Fruit fly (Drosophila melanogaster) whole organism, embryonic: ENCODE data around the gene CG1622.

Source experiments
- ATbp ChIP-seq: fragments of 200-800 bp; sonication (Bioruptor generic); optimal IDR thresholded peaks from 2 replicates; lab custom pipeline; 2017; ENCODE audit warnings: missing biosample characterization, mild to moderate bottlenecking, missing genetic modification characterization, missing genetic modification reagents
- Asciz ChIP-seq: fragments of 200-800 bp; sonication (Bioruptor generic); optimal IDR thresholded peaks from 2 replicates; lab custom pipeline; 2017; ENCODE audit warnings: missing biosample characterization, mild to moderate bottlenecking, missing genetic modification characterization, missing genetic modification reagents
- Atf6 ChIP-seq: fragments of 200-800 bp; sonication (Bioruptor generic); IDR thresholded peaks from 2 replicates; pipeline ENCODE4 v1.3.6; 2022; ENCODE audit warnings: missing biosample characterization, missing genetic modification characterization
- Awh ChIP-seq: fragments of 200-800 bp; sonication (Bioruptor generic); IDR thresholded peaks from 2 replicates; pipeline ENCODE4, ENCODE4 v1.3.6; 2022; ENCODE audit warnings: missing biosample characterization, missing genetic modification characterization
- CG10321 ChIP-seq: fragments of 200-800 bp; sonication (Bioruptor generic); IDR thresholded peaks from 2 replicates; pipeline ENCODE4 v1.3.6; 2022; ENCODE audit warnings: missing biosample characterization, missing genetic modification characterization
- CG12659 ChIP-seq: fragments of 200-800 bp; sonication (Bioruptor generic); optimal IDR thresholded peaks from 3 replicates; lab custom pipeline; 2017; ENCODE audit warnings: mild to moderate bottlenecking, missing biosample characterization, missing genetic modification reagents, missing genetic modification characterization
- CG12744 ChIP-seq: fragments of 200-800 bp; sonication (Bioruptor generic); optimal IDR thresholded peaks from 2 replicates; lab custom pipeline; 2016; ENCODE audit warnings: missing biosample characterization, missing genetic modification characterization
- CG13287 ChIP-seq: fragments of 200-800 bp; sonication (Bioruptor generic); IDR thresholded peaks from 2 replicates; pipeline ENCODE4 v1.3.6; 2022; ENCODE audit warnings: missing biosample characterization, missing genetic modification characterization; ENCODE audit not compliant: partially characterized antibody
- CG14014 ChIP-seq: fragments of 200-800 bp; sonication (Bioruptor generic); IDR thresholded peaks from 2 replicates; pipeline ENCODE4 v1.3.6; 2022; ENCODE audit warnings: missing biosample characterization, missing genetic modification characterization
- CG14860 ChIP-seq: fragments of 200-800 bp; sonication (Bioruptor generic); IDR thresholded peaks from 3 replicates; pipeline ENCODE4 v1.3.6; 2022; ENCODE audit warnings: missing biosample characterization, missing genetic modification characterization; ENCODE audit not compliant: partially characterized antibody
- CG15514 ChIP-seq: fragments of 200-800 bp; sonication (Bioruptor generic); optimal IDR thresholded peaks from 3 replicates; lab custom pipeline; 2017; ENCODE audit warnings: missing biosample characterization, missing genetic modification characterization, mild to moderate bottlenecking, moderate library complexity, missing genetic modification reagents
- CG16779 ChIP-seq: fragments of 200-800 bp; sonication (Bioruptor generic); IDR thresholded peaks from 2 replicates; pipeline ENCODE4 v1.3.6; 2022; ENCODE audit warnings: missing biosample characterization, missing genetic modification characterization
- CG17912 ChIP-seq: fragments of 200-800 bp; sonication (Bioruptor generic); optimal IDR thresholded peaks from 2 replicates; lab custom pipeline; 2018; ENCODE audit warnings: missing biosample characterization, mild to moderate bottlenecking, missing genetic modification characterization
- CG18011 ChIP-seq: fragments of 200-800 bp; sonication (Bioruptor generic); optimal IDR thresholded peaks from 2 replicates; lab custom pipeline; 2017; ENCODE audit warnings: missing biosample characterization, missing genetic modification characterization, mild to moderate bottlenecking, moderate library complexity, missing genotype
- CG1832 ChIP-seq: fragments of 200-800 bp; sonication (Bioruptor generic); optimal IDR thresholded peaks from 2 replicates; lab custom pipeline; 2017; ENCODE audit warnings: missing biosample characterization, mild to moderate bottlenecking, missing genetic modification characterization, inconsistent platforms
- CG3281 ChIP-seq: fragments of 200-800 bp; sonication (Bioruptor generic); optimal IDR thresholded peaks from 3 replicates; lab custom pipeline; 2017; ENCODE audit warnings: missing biosample characterization, mild to moderate bottlenecking, missing genetic modification characterization
- CG4328 ChIP-seq: fragments of 200-800 bp; sonication (Bioruptor generic); optimal IDR thresholded peaks from 3 replicates; lab custom pipeline; 2017; ENCODE audit warnings: missing biosample characterization, missing genetic modification reagents, missing genetic modification characterization
- CG4854 ChIP-seq: fragments of 200-800 bp; sonication (Bioruptor generic); optimal IDR thresholded peaks from 2 replicates; lab custom pipeline; 2016; ENCODE audit warnings: missing biosample characterization, missing genetic modification characterization, inconsistent platforms
- CG5953 ChIP-seq: fragments of 200-800 bp; sonication (Bioruptor generic); IDR thresholded peaks from 2 replicates; pipeline ENCODE4 v1.3.6; 2022; ENCODE audit warnings: missing biosample characterization, missing genetic modification characterization
- CG7745 ChIP-seq: fragments of 200-800 bp; sonication (Bioruptor generic); optimal IDR thresholded peaks from 2 replicates; lab custom pipeline; 2018; ENCODE audit warnings: missing biosample characterization, mild to moderate bottlenecking, missing genetic modification characterization, moderate library complexity
- CG8290 ChIP-seq, 3 experiments: fragments of 200-800 bp; sonication (Bioruptor generic); optimal IDR thresholded peaks; 2 replicates each; lab custom pipeline; 2016 to 2019; ENCODE audit warnings: missing biosample characterization in 3 of 3, missing genetic modification characterization in 3 of 3, mild to moderate bottlenecking in 2 of 3, moderate library complexity in 1 of 3
- CG9932 ChIP-seq: fragments of 200-800 bp; sonication (Bioruptor generic); IDR thresholded peaks from 2 replicates; pipeline ENCODE4 v1.3.6; 2022; ENCODE audit warnings: missing biosample characterization, missing genetic modification characterization
- E2f1 ChIP-seq: fragments of 200-800 bp; sonication (Bioruptor generic); IDR thresholded peaks from 2 replicates; pipeline ENCODE4 v1.3.6; 2022; ENCODE audit warnings: missing biosample characterization, missing genetic modification characterization
- E2f2 ChIP-seq: fragments of 200-800 bp; sonication (Bioruptor generic); IDR thresholded peaks from 2 replicates; pipeline ENCODE4 v1.3.6; 2022; ENCODE audit warnings: missing biosample characterization, missing genetic modification characterization
- Elba2 ChIP-seq: fragments of 200-800 bp; sonication (Bioruptor generic); optimal IDR thresholded peaks from 3 replicates; lab custom pipeline; 2016; ENCODE audit warnings: missing biosample characterization, missing genetic modification characterization
- Fer1 ChIP-seq: fragments of 200-800 bp; sonication (Bioruptor generic); optimal IDR thresholded peaks from 2 replicates; lab custom pipeline; 2017; ENCODE audit warnings: missing biosample characterization, mild to moderate bottlenecking, missing genetic modification characterization
- HHEX ChIP-seq: fragments of 200-800 bp; sonication (Bioruptor generic); optimal IDR thresholded peaks from 3 replicates; lab custom pipeline; 2017; ENCODE audit warnings: missing biosample characterization, mild to moderate bottlenecking, missing genetic modification characterization, missing genetic modification reagents
- Hmr ChIP-seq: fragments of 200-800 bp; sonication (Bioruptor generic); optimal IDR thresholded peaks from 3 replicates; lab custom pipeline; 2017; ENCODE audit warnings: mild to moderate bottlenecking, missing biosample characterization, missing genetic modification reagents, missing genetic modification characterization
- Lpt ChIP-seq: fragments of >200 bp; optimal IDR thresholded peaks from 2 replicates; lab custom pipeline; 2018; ENCODE audit warnings: missing biosample characterization, missing genetic modification characterization
- Med ChIP-seq: fragments of 200-800 bp; sonication (Bioruptor generic); peaks from one replicate; lab custom pipeline; 2016; ENCODE audit warnings: missing biosample characterization, missing genetic modification characterization, mild to moderate bottlenecking, inconsistent platforms, moderate library complexity
- PHDP ChIP-seq: fragments of 200-800 bp; sonication (Bioruptor generic); optimal IDR thresholded peaks from 3 replicates; lab custom pipeline; 2018; ENCODE audit warnings: missing biosample characterization, mild to moderate bottlenecking, missing genetic modification characterization, moderate library complexity
- Ssrp ChIP-seq: fragments of 200-800 bp; sonication (Bioruptor generic); optimal IDR thresholded peaks from 2 replicates; lab custom pipeline; 2018; ENCODE audit warnings: missing biosample characterization, mild to moderate bottlenecking, missing genetic modification characterization, moderate library complexity
- Trl ChIP-seq, 3 experiments: fragments of >200 bp in 2 of 3; fragments of 200-800 bp in 1 of 3; sonication (Bioruptor generic) in 1 of 3; optimal IDR thresholded peaks; 2 replicates in 1 of 3; 3 replicates in 2 of 3; lab custom pipeline; 2016 to 2017; ENCODE audit warnings: missing biosample characterization in 1 of 3, missing genetic modification characterization in 1 of 3
- abd-A ChIP-seq: fragments of 200-800 bp; sonication (Bioruptor generic); optimal IDR thresholded peaks from 3 replicates; lab custom pipeline; 2019; ENCODE audit warnings: missing biosample characterization, mild to moderate bottlenecking, missing genetic modification characterization, moderate library complexity
- ase ChIP-seq: fragments of 200-800 bp; sonication (Bioruptor generic); IDR thresholded peaks from 3 replicates; pipeline ENCODE4 v1.3.6; 2022; ENCODE audit warnings: missing biosample characterization, missing genetic modification characterization
- caup ChIP-seq: fragments of 200-800 bp; sonication (Bioruptor generic); optimal IDR thresholded peaks from 3 replicates; lab custom pipeline; 2017; ENCODE audit warnings: missing biosample characterization, mild to moderate bottlenecking, missing genetic modification characterization, moderate library complexity; ENCODE audit not compliant: severe bottlenecking
- chinmo ChIP-seq: fragments of 200-800 bp; sonication (Bioruptor generic); IDR thresholded peaks from 4 replicates; pipeline ENCODE4 v1.3.6; 2022; ENCODE audit warnings: missing biosample characterization, missing genetic modification characterization; ENCODE audit not compliant: partially characterized antibody
- crol ChIP-seq: fragments of 200-800 bp; sonication (Bioruptor generic); IDR thresholded peaks from 2 replicates; pipeline ENCODE4 v1.3.6; 2022; ENCODE audit warnings: missing biosample characterization, missing genetic modification characterization
- cwo ChIP-seq: fragments of 200-800 bp; sonication (Bioruptor generic); optimal IDR thresholded peaks from 3 replicates; lab custom pipeline; 2017; ENCODE audit warnings: missing biosample characterization, missing genetic modification characterization, mild to moderate bottlenecking, moderate library complexity, missing genetic modification reagents
- dpn ChIP-seq, 2 experiments: fragments of 200-800 bp; sonication (Bioruptor generic); optimal IDR thresholded peaks; 3 replicates each; lab custom pipeline; 2016; ENCODE audit warnings: missing biosample characterization in 2 of 2, missing genetic modification characterization in 2 of 2
- fru ChIP-seq: fragments of >200 bp; optimal IDR thresholded peaks from 2 replicates; lab custom pipeline; 2017
- fu2 ChIP-seq: fragments of 200-800 bp; sonication (Bioruptor generic); optimal IDR thresholded peaks from 2 replicates; lab custom pipeline; 2016; ENCODE audit warnings: missing biosample characterization, missing genetic modification characterization
- gsb ChIP-seq: fragments of 200-800 bp; sonication (Bioruptor generic); IDR thresholded peaks from 2 replicates; pipeline ENCODE4 v1.3.6; 2022; ENCODE audit warnings: missing biosample characterization, missing genetic modification characterization
- luna ChIP-seq: fragments of 200-800 bp; sonication (Bioruptor generic); optimal IDR thresholded peaks from 2 replicates; lab custom pipeline; 2016; ENCODE audit warnings: missing biosample characterization, missing genetic modification characterization
- nom ChIP-seq: fragments of 200-800 bp; sonication (Bioruptor generic); optimal IDR thresholded peaks from 2 replicates; lab custom pipeline; 2017; ENCODE audit warnings: missing biosample characterization, missing genetic modification characterization, mild to moderate bottlenecking, moderate library complexity, missing genetic modification reagents
- pum ChIP-seq: fragments of 200-800 bp; sonication (Bioruptor generic); optimal IDR thresholded peaks from 2 replicates; lab custom pipeline; 2016; ENCODE audit warnings: missing biosample characterization, missing genetic modification characterization
- seq ChIP-seq: fragments of 200-800 bp; sonication (Bioruptor generic); IDR thresholded peaks from 2 replicates; pipeline ENCODE4 v1.3.6; 2022; ENCODE audit warnings: missing biosample characterization, missing genetic modification characterization
- trem ChIP-seq: fragments of 200-800 bp; optimal IDR thresholded peaks from 3 replicates; lab custom pipeline; 2019; ENCODE audit warnings: missing biosample characterization, mild to moderate bottlenecking, missing genetic modification characterization, moderate library complexity
- zf30C ChIP-seq: fragments of 200-800 bp; sonication (Bioruptor generic); optimal IDR thresholded peaks from 3 replicates; lab custom pipeline; 2018; ENCODE audit warnings: missing biosample characterization, mild to moderate bottlenecking, missing genetic modification characterization
- zfh1 ChIP-seq: fragments of 200-800 bp; sonication (Bioruptor generic); IDR thresholded peaks from 3 replicates; pipeline ENCODE4 v1.3.6; 2022; ENCODE audit warnings: missing biosample characterization, missing genetic modification characterization

The CG1622 gene

dm6 chrX:13322405-13322804, 25.5 kb downstream of the CG1622 start (continued):
- TF ChIP-seq Hmr (peak; percentile 47), CG14014 (0 out of 2 replicates have a peak, but pooled peaks have one; percentile 5), CG4328 (GFP tag; lab: Kevin White, UChicago) (peak; percentile 2), abd-A (tag; lab: Kevin White, UChicago) (peak; percentile 25), CG12744 (GFP tag; lab: Kevin White, UChicago) (no peak), CG8290 (GFP tag; optimal IDR thresholded peaks at IDR 0.05; lab: Kevin White, UChicago) (no peak), CG8290 (tag; optimal IDR thresholded peaks at IDR 0.05; lab: Kevin White, UChicago) (peak in 1 of 2 experiments; percentile 29), Atf6 (GFP tag; lab: Robert Waterston, UW) (0 out of 2 replicates have a peak, but pooled peaks have one; percentile 10), fu2 (GFP tag; lab: Kevin White, UChicago) (no peak), CG7745 (no peak), CG15514 (GFP tag; lab: Kevin White, UChicago) (peak; percentile 33), HHEX (peak; percentile 26), chinmo (GFP tag; lab: Robert Waterston, UW) (0 out of 4 replicates have a peak, but pooled peaks have one; percentile 64), fru (lab: Kevin White, UChicago) (no peak), cwo (GFP tag; lab: Kevin White, UChicago) (peak; percentile 62), CG13287 (GFP tag; lab: Robert Waterston, UW) (0 out of 2 replicates have a peak, but pooled peaks have one; percentile 12), Fer1 (GFP tag; lab: Kevin White, UChicago) (peak; percentile 55), dpn (GFP tag; optimal IDR thresholded peaks at IDR 0.05; lab: Kevin White, UChicago) (no peak), trem (tag; lab: Kevin White, UChicago) (no peak), CG4854 (GFP tag; lab: Kevin White, UChicago) (no peak), ATbp (GFP tag; lab: Kevin White, UChicago) (no peak), CG16779 (GFP tag; lab: Robert Waterston, UW) (0 out of 2 replicates have a peak, but pooled peaks have one; percentile 14), zf30C (GFP tag; lab: Kevin White, UChicago) (no peak), CG3281 (peak; percentile 35), PHDP (tag; lab: Kevin White, UChicago) (peak; percentile 0), Trl (optimal IDR thresholded peaks at IDR 0.05; lab: Kevin White, UChicago) (peak; percentile 44 to 77), Trl (GFP tag; optimal IDR thresholded peaks at IDR 0.05; lab: Kevin White, UChicago) (no peak), CG9932 (GFP tag; lab: Robert Waterston, UW) (0 out of 2 replicates have a peak, but pooled peaks have one; percentile 24), CG10321 (GFP tag; lab: Robert Waterston, UW) (peak; percentile 48; the same call in 1 of the 2 replicates), nom (GFP tag; lab: Kevin White, UChicago) (peak; percentile 19), CG1832 (peak; percentile 69), pum (no peak), Awh (GFP tag; lab: Robert Waterston, UW) (no peak), Med (GFP tag; lab: Kevin White, UChicago) (peak; percentile 75), crol (GFP tag; lab: Robert Waterston, UW) (peak; percentile 67), E2f2 (GFP tag; lab: Robert Waterston, UW) (no peak), caup (GFP tag; lab: Kevin White, UChicago) (peak; percentile 25), Asciz (GFP tag; lab: Kevin White, UChicago) (no peak)
- TF ChIP-seq, all 482 proteins: peak for 38

- TF ChIP-seq ase (GFP tag; lab: Robert Waterston, UW), result peak; percentile 22; the same call in 1 of the 3 replicates
- TF ChIP-seq CG14860 (GFP tag; lab: Robert Waterston, UW), result no peak
- peak; percentile 52 for TF ChIP-seq CG12659
- TF ChIP-seq Elba2, result no peak
- no peak for TF ChIP-seq gsb (GFP tag; lab: Robert Waterston, UW)
- TF ChIP-seq zfh1 (GFP tag; lab: Robert Waterston, UW), result 0 out of 3 replicates have a peak, but pooled peaks have one; percentile 18
- TF ChIP-seq CG18011 (GFP tag; lab: Kevin White, UChicago), result peak; percentile 30
- TF ChIP-seq CG5953 (GFP tag; lab: Robert Waterston, UW), result 0 out of 2 replicates have a peak, but pooled peaks have one; percentile 29
- TF ChIP-seq seq (GFP tag; lab: Robert Waterston, UW), result peak; percentile 54
- no peak for TF ChIP-seq CG17912
- TF ChIP-seq Ssrp, result peak; percentile 61
- no peak for TF ChIP-seq Lpt
- TF ChIP-seq E2f1 (GFP tag; lab: Robert Waterston, UW), result no peak; the same call in 1 of the 2 replicates
- TF ChIP-seq luna (GFP tag; lab: Kevin White, UChicago), result peak; percentile 42
Measured at dm6 chrX:13323114-13323513, 26.2 kb downstream of the CG1622 start.
